Worm (Caenorhabditis elegans) whole organism, young adult: ENCODE measurements around the gene F40G9.7.

Experiments
- F52B5.7 ChIP-seq: sonication (generic microtip); optimal IDR thresholded peaks from 2 replicates; lab custom pipeline; 2016; ENCODE audit warnings: mild to moderate bottlenecking, missing genetic modification characterization, missing compliant biosample characterization
- ama-1 ChIP-seq, 3 experiments: fragments of 150-350 bp in 1 of 3; sonication (generic microtip) in 2 of 3; optimal IDR thresholded peaks; 2 replicates each; lab custom pipeline; 2014 to 2018; ENCODE audit warnings: missing biosample characterization in 2 of 3, missing genetic modification characterization in 2 of 3, missing genetic modification reagents in 2 of 3
- madf-8 ChIP-seq: fragments of 200-800 bp; sonication (Bioruptor generic); conservative IDR thresholded peaks from 2 replicates; pipeline ENCODE4 v1.3.6; 2022; ENCODE audit warnings: missing genetic modification reagents, missing genetic modification characterization, missing compliant biosample characterization
- nhr-179 ChIP-seq: sonication (generic microtip); optimal IDR thresholded peaks from 2 replicates; lab custom pipeline; 2016; ENCODE audit warnings: mild to moderate bottlenecking, missing genetic modification characterization, missing compliant biosample characterization
- unc-62 ChIP-seq: fragments of 150-350 bp; optimal IDR thresholded peaks from 2 replicates; lab custom pipeline; 2014; ENCODE audit warnings: missing biosample characterization, missing genetic modification reagents, missing genetic modification characterization

DNA sequence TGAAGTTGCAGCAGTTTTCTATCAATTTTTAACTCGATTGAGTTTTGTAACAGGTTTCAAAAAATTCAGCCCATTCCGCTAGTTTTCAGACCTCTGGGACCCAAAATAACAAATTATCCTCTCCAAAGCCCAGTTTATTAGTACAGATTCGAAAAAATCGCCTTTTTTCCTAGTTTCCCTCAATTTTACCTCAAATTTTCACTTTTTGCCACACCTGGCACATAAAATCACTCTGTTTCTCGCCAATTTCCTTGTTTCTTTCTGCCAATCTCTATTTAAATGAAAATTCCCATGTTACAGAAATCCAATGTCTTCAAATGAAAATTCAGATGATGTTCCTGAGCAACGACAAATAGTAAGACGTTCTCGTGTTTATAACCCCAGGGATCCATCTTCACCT, 33.4 kb upstream of the F40G9.7 start, which contains the start of gene pals-22:
- TF ChIP-seq F52B5.7 (tag; lab: Kevin White, UChicago) = no peak
- no peak for TF ChIP-seq unc-62 (GFP tag; lab: Kevin White, UChicago)
- no peak for TF ChIP-seq madf-8 (GFP tag; lab: Robert Waterston, UW)
- TF ChIP-seq nhr-179 (tag; lab: Kevin White, UChicago) = no peak
- TF ChIP-seq ama-1 (optimal IDR thresholded peaks at IDR 0.05; lab: Kevin White, UChicago) = no peak
- TF ChIP-seq ama-1 (GFP tag; optimal IDR thresholded peaks at IDR 0.05; lab: Kevin White, UChicago) = no peak
